Worm (Caenorhabditis elegans): Measurements from ENCODE around the gene sri-19.

The sri-19 gene

ce11 chrIV:10935853-10936491 is 22.2 kb upstream of the sri-19 start, which contains the start of gene lgg-2 (continued):
- peak; percentile 95 to 96 for TF ChIP-seq lsy-2 (tag; optimal IDR thresholded peaks at IDR 0.05)
- no peak for TF ChIP-seq Y116A8C.19 (tag; optimal IDR thresholded peaks at IDR 0.05; ENCODE audit: borderline replicate concordance)
- TF ChIP-seq aly-2 (tag; optimal IDR thresholded peaks at IDR 0.05) = peak; percentile 55
- TF ChIP-seq skn-1 (tag; optimal IDR thresholded peaks at IDR 0.05) = peak; percentile 88
- TF ChIP-seq unc-30 (tag; optimal IDR thresholded peaks at IDR 0.05) = no peak
- TF ChIP-seq rnt-1 (tag; optimal IDR thresholded peaks at IDR 0.05) = peak; percentile 96
- peak; percentile 77 for TF ChIP-seq sox-4 (tag; optimal IDR thresholded peaks at IDR 0.05)
- no peak for TF ChIP-seq vab-15 (tag; optimal IDR thresholded peaks at IDR 0.05)
- no peak for TF ChIP-seq ceh-90 (tag; optimal IDR thresholded peaks at IDR 0.05)

- TF ChIP-seq fkh-8 (tag; optimal IDR thresholded peaks at IDR 0.05) (peak; percentile 84), unc-86 (tag; optimal IDR thresholded peaks at IDR 0.05) (peak; percentile 44), dpl-1 (GFP tag; optimal IDR thresholded peaks at IDR 0.05) (peak in 1 of 3 experiments; percentile 49), nhr-237 (tag; optimal IDR thresholded peaks at IDR 0.05) (peak; percentile 54), mep-1 (tag; optimal IDR thresholded peaks at IDR 0.05) (peak; percentile 65), C04F5.9 (tag; optimal IDR thresholded peaks at IDR 0.05) (no peak), egl-27 (tag; optimal IDR thresholded peaks at IDR 0.05) (no peak), ets-5 (GFP tag; IDR thresholded peaks at IDR 0.05) (no peak), jun-1 (tag; optimal IDR thresholded peaks at IDR 0.05) (peak; percentile 16), efl-1 (optimal IDR thresholded peaks at IDR 0.05) (peak; percentile 42 to 57), efl-1 (GFP tag; optimal IDR thresholded peaks at IDR 0.05 in 1 of 2) (peak; percentile 19 to 52), snu-23 (GFP tag; optimal IDR thresholded peaks at IDR 0.05) (peak; percentile 64), mdl-1 (tag; optimal IDR thresholded peaks at IDR 0.05) (peak in 1 of 2 experiments; percentile 73), F16B12.6 (tag; optimal IDR thresholded peaks at IDR 0.05) (no peak), nhr-90 (tag; optimal IDR thresholded peaks at IDR 0.05; ENCODE audit: poor library complexity) (peak; percentile 36), nhr-71 (tag; optimal IDR thresholded peaks at IDR 0.05) (peak; percentile 82), aly-2 (tag; optimal IDR thresholded peaks at IDR 0.05) (no peak), mab-9 (GFP tag; IDR thresholded peaks at IDR 0.05) (no peak), zip-4 (GFP tag; optimal IDR thresholded peaks at IDR 0.05) (peak; percentile 6), ztf-4 (tag; optimal IDR thresholded peaks at IDR 0.05) (peak; percentile 61), vab-15 (tag; optimal IDR thresholded peaks at IDR 0.05) (no peak), nhr-19 (GFP tag; conservative IDR thresholded peaks at IDR 0.05) (peak; percentile 46), pax-3 (tag; optimal IDR thresholded peaks at IDR 0.05) (peak; percentile 5), lsy-2 (tag; optimal IDR thresholded peaks at IDR 0.05) (peak; percentile 60 to 74), efl-3 (GFP tag; optimal IDR thresholded peaks at IDR 0.05) (no peak), sox-4 (tag; optimal IDR thresholded peaks at IDR 0.05) (no peak), xbp-1 (tag; optimal IDR thresholded peaks at IDR 0.05) (peak; percentile 46), blmp-1 (tag; optimal IDR thresholded peaks at IDR 0.05) (no peak), Y116A8C.19 (tag; optimal IDR thresholded peaks at IDR 0.05; ENCODE audit: borderline replicate concordance) (no peak), nhr-84 (tag; optimal IDR thresholded peaks at IDR 0.05) (no peak), tbx-2 (tag; optimal IDR thresholded peaks at IDR 0.05) (peak; percentile 63), lin-13 (GFP tag; optimal IDR thresholded peaks at IDR 0.05) (peak; percentile 14), lir-3 (tag; optimal IDR thresholded peaks at IDR 0.05; ENCODE audit: poor library complexity) (peak; percentile 35), skn-1 (tag; optimal IDR thresholded peaks at IDR 0.05) (peak; percentile 71), swsn-7 (tag; optimal IDR thresholded peaks at IDR 0.05) (peak; percentile 65), rnt-1 (tag; optimal IDR thresholded peaks at IDR 0.05) (peak; percentile 20), nhr-85 (tag) (peak; percentile 57), fkh-10 (GFP tag; optimal IDR thresholded peaks at IDR 0.05) (peak; percentile 75), elt-3 (tag; optimal IDR thresholded peaks at IDR 0.05) (no peak), elt-2 (tag; optimal IDR thresholded peaks at IDR 0.05) (no peak), ces-1 (GFP tag; optimal IDR thresholded peaks at IDR 0.05) (peak; percentile 96), dsc-1 (tag; optimal IDR thresholded peaks at IDR 0.05) (peak; percentile 52), lin-35 (GFP tag; optimal IDR thresholded peaks at IDR 0.05) (peak; percentile 51 to 61), nhr-28 (tag; optimal IDR thresholded peaks at IDR 0.05) (no peak), egl-13 (tag; optimal IDR thresholded peaks at IDR 0.05) (peak; percentile 51), nhr-20 (tag; optimal IDR thresholded peaks at IDR 0.05) (peak; percentile 35)
These were observed 21.1 kb upstream of the sri-19 start, which contains the start of gene fic-1 for ce11 chrIV:10936906-10937540. Gene fic-1 (plus strand): TSS chrIV:10937454.

Measured in whole organism, L1 larva.